Worm (Caenorhabditis elegans) whole organism, early embryonic: ENCODE measurements around the gene lect-2.

ENCODE experiments used
- hnd-1 ChIP-seq: sonication (generic microtip); optimal IDR thresholded peaks from 2 replicates; lab custom pipeline; 2016; ENCODE audit warnings: missing genetic modification characterization, missing compliant biosample characterization
- scrt-1 ChIP-seq: fragments of 200-800 bp; sonication (Bioruptor generic); IDR thresholded peaks from 2 replicates; pipeline ENCODE4 v1.3.6; 2022; ENCODE audit warnings: missing genetic modification characterization, missing compliant biosample characterization
- sea-1 ChIP-seq: fragments of 200-800 bp; sonication (Bioruptor generic); conservative IDR thresholded peaks from 2 replicates; pipeline ENCODE4 v1.3.6; 2022; ENCODE audit warnings: missing genetic modification characterization, missing compliant biosample characterization

DNA sequence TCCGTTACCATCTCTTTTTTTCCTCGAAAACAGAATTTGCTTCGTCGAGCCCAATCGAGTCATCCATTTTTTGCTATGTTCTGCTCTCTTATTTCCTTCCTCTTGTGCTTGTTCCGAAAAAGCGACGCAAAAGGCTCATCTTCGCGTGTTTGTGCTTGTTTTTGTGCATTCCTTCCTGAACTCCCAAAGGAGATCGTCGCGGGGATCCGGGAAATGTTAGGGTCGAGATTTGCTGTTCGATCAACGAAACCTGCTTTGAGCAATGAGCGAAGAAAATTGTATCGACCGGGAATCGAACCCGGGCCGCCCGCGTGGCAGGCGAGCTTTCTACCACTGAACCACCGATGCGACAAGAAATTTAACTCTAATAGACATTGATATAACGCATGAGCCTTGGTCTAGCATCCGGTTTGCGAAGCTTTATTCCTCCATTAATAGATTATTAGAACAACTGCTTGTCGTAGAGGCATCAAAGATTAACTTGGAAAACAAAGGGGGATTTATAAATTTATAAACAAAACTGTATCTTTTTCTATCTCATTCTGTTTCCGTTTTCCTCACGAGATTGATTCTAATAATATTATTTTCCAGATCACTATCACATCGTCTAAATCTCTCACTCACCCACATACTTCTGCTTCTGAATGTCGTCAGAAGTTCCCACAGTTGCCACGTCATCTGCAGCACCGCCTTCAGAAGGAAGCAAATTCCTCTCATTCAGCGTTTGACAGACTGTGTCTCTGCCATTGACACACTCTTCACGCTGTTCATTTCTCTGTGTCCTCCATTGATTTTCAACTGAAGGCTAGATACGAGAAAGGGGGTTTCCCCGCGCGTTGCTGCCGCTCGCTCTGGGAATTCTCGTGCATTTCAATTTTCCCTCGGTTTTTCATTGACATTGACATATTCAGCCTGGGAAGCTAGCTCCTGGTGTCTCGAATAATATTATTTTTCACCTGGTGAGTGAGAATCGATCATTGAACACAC lies 8.3 kb upstream of the lect-2 start, which contains the start of gene K05F1.6:
- peak; percentile 68 for TF ChIP-seq scrt-1
- peak; percentile 59; the same call in 1 of the 2 replicates for TF ChIP-seq sea-1
- peak; percentile 38 for TF ChIP-seq hnd-1 (tag; lab: Kevin White, UChicago)
